Worm (Caenorhabditis elegans) whole organism, mixed stage, embryonic: Measurements from ENCODE around the gene usp-39.
"Not testable (repeated sequence)": the region's sequence is repeated elsewhere in the genome, so short reads cannot be mapped to it uniquely, and the experiment has no call there.

Source experiments
- blmp-1 ChIP-seq: fragments of 150-350 bp; optimal IDR thresholded peaks from 2 replicates; lab custom pipeline; 2014; ENCODE audit warnings: missing biosample characterization, missing genetic modification characterization
- ceh-39 ChIP-seq: fragments of 150-350 bp; optimal IDR thresholded peaks from 2 replicates; lab custom pipeline; 2014; ENCODE audit warnings: missing biosample characterization, missing genetic modification characterization
- ceh-83 ChIP-seq: fragments of 200-800 bp; sonication (Bioruptor generic); optimal IDR thresholded peaks from 2 replicates; lab custom pipeline; 2018; ENCODE audit warnings: mild to moderate bottlenecking, missing genetic modification characterization, missing compliant biosample characterization
- ces-1 ChIP-seq: fragments of 150-350 bp; optimal IDR thresholded peaks from 2 replicates; lab custom pipeline; 2014; ENCODE audit warnings: missing biosample characterization, missing genetic modification reagents, missing genetic modification characterization
- drap-1 ChIP-seq: fragments of 200-800 bp; sonication (Bioruptor generic); optimal IDR thresholded peaks from 3 replicates; lab custom pipeline; 2018; ENCODE audit warnings: mild to moderate bottlenecking, missing genetic modification characterization, missing compliant biosample characterization
- flh-1 ChIP-seq: fragments of 200-800 bp; sonication (Bioruptor generic); optimal IDR thresholded peaks from 2 replicates; lab custom pipeline; 2018; ENCODE audit warnings: mild to moderate bottlenecking, missing genetic modification characterization, moderate library complexity, missing compliant biosample characterization
- ham-2 ChIP-seq: fragments of 200-800 bp; sonication (Bioruptor generic); optimal IDR thresholded peaks from 2 replicates; lab custom pipeline; 2018; ENCODE audit warnings: mild to moderate bottlenecking, missing genetic modification characterization, missing compliant biosample characterization
- lin-13 ChIP-seq: fragments of 150-350 bp; optimal IDR thresholded peaks from 2 replicates; lab custom pipeline; 2014; ENCODE audit warnings: missing biosample characterization, missing genetic modification characterization
- lin-32 ChIP-seq: fragments of 200-800 bp; sonication (Bioruptor generic); optimal IDR thresholded peaks from 2 replicates; lab custom pipeline; 2018; ENCODE audit warnings: mild to moderate bottlenecking, missing genetic modification characterization, missing compliant biosample characterization
- lsy-2 ChIP-seq: fragments of 150-350 bp; optimal IDR thresholded peaks from 2 replicates; lab custom pipeline; 2014; ENCODE audit warnings: missing biosample characterization, missing genetic modification characterization
- mab-5 ChIP-seq: fragments of 150-350 bp; optimal IDR thresholded peaks from 2 replicates; lab custom pipeline; 2014; ENCODE audit warnings: missing biosample characterization, missing genetic modification characterization
- mep-1 ChIP-seq: fragments of 150-350 bp; optimal IDR thresholded peaks from 2 replicates; lab custom pipeline; 2017; ENCODE audit warnings: missing biosample characterization, missing genetic modification reagents, missing genetic modification characterization, inconsistent platforms
- mls-2 ChIP-seq: sonication (generic microtip); optimal IDR thresholded peaks from 2 replicates; lab custom pipeline; 2016; ENCODE audit warnings: mild to moderate bottlenecking, missing genetic modification characterization, moderate library complexity, missing compliant biosample characterization
- nhr-12 ChIP-seq: fragments of 150-350 bp; optimal IDR thresholded peaks from 2 replicates; lab custom pipeline; 2014; ENCODE audit warnings: missing biosample characterization, missing genetic modification characterization
- nhr-2 ChIP-seq: fragments of 150-350 bp; optimal IDR thresholded peaks from 2 replicates; lab custom pipeline; 2014; ENCODE audit warnings: missing biosample characterization, missing genetic modification characterization
- nhr-237 ChIP-seq: fragments of 150-350 bp; optimal IDR thresholded peaks from 2 replicates; lab custom pipeline; 2014; ENCODE audit warnings: missing biosample characterization, missing genetic modification characterization
- nhr-76 ChIP-seq: sonication (generic microtip); optimal IDR thresholded peaks from 2 replicates; lab custom pipeline; 2017; ENCODE audit warnings: missing biosample characterization, missing genetic modification characterization
- pha-4 ChIP-seq: fragments of 150-350 bp; optimal IDR thresholded peaks from 2 replicates; lab custom pipeline; 2018; ENCODE audit warnings: missing biosample characterization, missing genetic modification reagents, missing genetic modification characterization
- sem-2 ChIP-seq: fragments of 200-800 bp; sonication (Bioruptor generic); optimal IDR thresholded peaks from 2 replicates; lab custom pipeline; 2018; ENCODE audit warnings: mild to moderate bottlenecking, missing genetic modification characterization, missing compliant biosample characterization
- snpc-4 ChIP-seq: fragments of 150-350 bp; optimal IDR thresholded peaks from 2 replicates; lab custom pipeline; 2014; ENCODE audit warnings: missing biosample characterization, missing genetic modification characterization
- sptf-1 ChIP-seq: sonication (generic microtip); optimal IDR thresholded peaks from 2 replicates; lab custom pipeline; 2017; ENCODE audit warnings: mild to moderate bottlenecking, missing genetic modification characterization, moderate library complexity, missing compliant biosample characterization
- tbx-8 ChIP-seq: fragments of 200-800 bp; sonication (Bioruptor generic); optimal IDR thresholded peaks from 2 replicates; lab custom pipeline; 2018; ENCODE audit warnings: mild to moderate bottlenecking, missing genetic modification characterization, moderate library complexity, missing compliant biosample characterization
- unc-120 ChIP-seq: sonication (generic microtip); optimal IDR thresholded peaks from 2 replicates; lab custom pipeline; 2017; ENCODE audit warnings: missing genetic modification characterization, missing compliant biosample characterization; ENCODE audit not compliant: poor library complexity, severe bottlenecking
- unc-39 ChIP-seq: fragments of 150-350 bp; optimal IDR thresholded peaks from 2 replicates; lab custom pipeline; 2014; ENCODE audit warnings: missing biosample characterization, missing genetic modification characterization
- unc-62 ChIP-seq: fragments of 150-350 bp; optimal IDR thresholded peaks from 2 replicates; lab custom pipeline; 2014; ENCODE audit warnings: missing biosample characterization, missing genetic modification reagents, missing genetic modification characterization
- zip-8 ChIP-seq: fragments of 150-350 bp; optimal IDR thresholded peaks from 2 replicates; lab custom pipeline; 2014; ENCODE audit warnings: missing biosample characterization, missing genetic modification characterization
- ztf-11 ChIP-seq: fragments of 150-350 bp; optimal IDR thresholded peaks from 2 replicates; lab custom pipeline; 2014; ENCODE audit warnings: missing biosample characterization, missing genetic modification characterization

The usp-39 gene

ce11 chrII:2564899-2565298 is at the start of gene usp-39:
TSS of gene usp-39 (plus strand) at chrII:2565275.
- TF ChIP-seq nhr-237 (tag; lab: Kevin White, UChicago) (peak; percentile 65), lsy-2 (tag; lab: Kevin White, UChicago) (peak; percentile 80), ceh-83 (GFP tag; lab: Kevin White, UChicago) (peak; percentile 26), ham-2 (no peak), mep-1 (tag; lab: Kevin White, UChicago) (peak; percentile 66), lin-13 (tag; lab: Kevin White, UChicago) (peak; percentile 46), ces-1 (GFP tag; lab: Kevin White, UChicago) (peak; percentile 98), ztf-11 (tag; lab: Kevin White, UChicago) (no peak), mab-5 (tag; lab: Kevin White, UChicago) (peak; percentile 80), pha-4 (tag; lab: Kevin White, UChicago) (peak; percentile 65), flh-1 (GFP tag; lab: Kevin White, UChicago) (no peak), ceh-39 (tag; lab: Kevin White, UChicago) (no peak), sptf-1 (tag; lab: Kevin White, UChicago) (peak; percentile 25), unc-120 (tag; lab: Kevin White, UChicago) (no peak)

DNA sequence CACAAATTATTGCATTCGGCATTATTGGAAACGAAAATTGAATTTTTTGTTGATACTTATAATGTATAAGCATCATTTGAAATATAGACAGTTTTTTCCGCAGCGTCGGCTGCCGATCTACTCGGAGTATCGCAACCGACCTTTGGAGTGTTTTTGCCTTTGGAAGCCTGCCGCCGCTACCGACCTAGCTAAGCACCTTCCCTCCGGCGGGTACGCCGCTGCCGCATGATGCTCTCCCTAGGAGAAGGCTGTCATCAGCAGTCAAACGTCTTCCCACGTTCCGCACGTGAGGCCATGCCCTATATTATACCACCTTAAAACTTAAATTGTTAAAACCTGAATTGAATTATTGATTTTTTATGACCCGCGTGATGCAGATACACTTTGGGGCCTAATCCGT is 46.6 kb upstream of the usp-39 start:
- TF ChIP-seq mls-2 = no peak

DNA sequence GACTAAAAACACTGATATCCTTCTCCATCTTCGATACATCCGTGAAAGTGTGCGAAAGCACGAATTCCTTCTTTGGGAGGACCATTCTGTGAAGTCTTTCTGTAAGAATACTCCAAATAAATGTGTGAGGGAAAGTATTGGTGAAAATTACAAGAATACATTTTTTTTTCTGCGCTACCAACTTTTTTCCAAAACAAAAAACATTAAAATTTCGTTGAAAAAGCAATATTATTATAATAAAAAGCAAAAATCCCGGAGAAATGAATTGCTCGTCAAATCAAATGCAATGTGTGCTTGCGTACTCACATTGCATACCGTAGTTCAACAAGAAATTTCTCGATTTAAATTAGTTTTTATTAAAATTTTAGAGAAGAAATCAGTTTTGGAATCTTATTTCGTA is 43.1 kb upstream of the usp-39 start, which contains the start of gene bath-13:
Gene bath-13 (minus strand): TSS at position 101 of the 400 bp plus-strand sequence.
- TF ChIP-seq unc-120 (tag; lab: Kevin White, UChicago) (no peak), nhr-76 (tag; lab: Kevin White, UChicago) (no peak), unc-62 (GFP tag; lab: Kevin White, UChicago) (no peak), drap-1 (GFP tag; lab: Kevin White, UChicago) (no peak), lin-32 (GFP tag; lab: Kevin White, UChicago) (no peak), zip-8 (tag; lab: Kevin White, UChicago) (no peak), ceh-83 (GFP tag; lab: Kevin White, UChicago) (no peak), nhr-2 (tag; lab: Kevin White, UChicago) (no peak)

DNA sequence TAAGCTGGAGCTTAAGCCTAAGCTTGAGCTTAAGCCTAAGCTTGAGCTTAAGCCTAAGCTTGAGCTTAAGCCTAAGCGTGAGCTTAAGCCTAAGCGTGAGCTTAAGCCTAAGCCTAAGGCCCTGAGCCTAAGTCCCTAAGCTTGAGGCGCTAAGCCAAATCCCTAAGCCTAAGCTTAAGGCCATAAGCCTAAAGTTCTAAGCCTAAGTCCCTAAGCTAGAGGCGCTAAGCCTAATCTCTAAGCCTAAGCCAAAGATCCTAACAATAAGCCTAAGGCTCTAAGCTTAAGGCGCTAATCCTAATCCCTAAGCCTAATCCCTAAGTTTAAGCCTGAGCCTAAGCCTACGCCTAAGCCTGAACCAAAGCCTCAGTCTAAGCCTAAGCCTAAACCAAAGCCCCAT is 39.4 kb upstream of the usp-39 start:
- no peak for TF ChIP-seq lin-32 (GFP tag; lab: Kevin White, UChicago)
- peak; percentile 14 for TF ChIP-seq ham-2
- TF ChIP-seq lin-13 (tag; lab: Kevin White, UChicago) = no peak
- no peak for TF ChIP-seq sem-2

DNA sequence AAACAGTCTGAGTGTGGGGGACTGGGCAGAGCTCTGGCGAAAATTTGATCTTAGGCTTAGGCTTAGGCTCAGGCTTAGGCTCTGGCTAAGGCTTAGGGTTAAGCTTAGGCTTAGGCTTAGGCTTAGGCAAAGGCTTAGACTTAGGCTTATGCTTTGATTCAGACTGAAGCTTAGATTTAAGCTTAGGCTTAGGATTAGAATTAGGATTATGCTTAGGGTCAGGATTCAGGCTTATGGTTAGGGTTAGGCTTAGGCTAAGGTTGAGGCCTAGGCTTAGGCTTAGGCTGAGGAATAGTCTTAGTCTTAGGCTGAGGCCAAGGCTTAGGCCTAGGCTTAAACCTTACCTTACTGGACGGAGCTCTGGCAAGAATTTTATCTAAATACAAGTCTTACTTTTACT is 38.2 kb upstream of the usp-39 start:
- TF ChIP-seq unc-39 (tag; lab: Kevin White, UChicago) (no peak), ham-2 (peak; percentile 12), drap-1 (GFP tag; lab: Kevin White, UChicago) (no peak), nhr-12 (tag; lab: Kevin White, UChicago) (no peak)

ce11 chrII:2530496-2530895 is 34.6 kb upstream of the usp-39 start, which contains the start of gene K02F6.6:
TSS of gene K02F6.6 (plus strand) at chrII:2530796.
- no peak for TF ChIP-seq ceh-39 (tag; lab: Kevin White, UChicago)

- TF ChIP-seq ham-2; snpc-4 (tag; lab: Kevin White, UChicago); flh-1 (GFP tag; lab: Kevin White, UChicago): not testable (repeated sequence)
- TF ChIP-seq, all 35 proteins: peak for 0; not testable (repeated sequence) for 35
These were observed 30.6 kb upstream of the usp-39 start, which contains the start of gene K02F6.5 for ce11 chrII:2534459-2534858. TSS of gene K02F6.5 (plus strand) at chrII:2534759.

ce11 chrII:2534952-2535351 is 30.1 kb upstream of the usp-39 start, which contains the start of gene K02F6.8:
TSS of gene K02F6.8 (minus strand) at chrII:2535052.
- not testable (repeated sequence) for TF ChIP-seq blmp-1 (tag; lab: Kevin White, UChicago); tbx-8 (GFP tag; lab: Kevin White, UChicago); lsy-2 (tag; lab: Kevin White, UChicago)
